Fruit fly (Drosophila melanogaster) whole organism, prepupa: ENCODE results near the gene CG3104.

ENCODE experiments used
- Blimp-1 ChIP-seq: fragments of 200-800 bp; sonication (Bioruptor generic); optimal IDR thresholded peaks from 3 replicates; lab custom pipeline; 2017; ENCODE audit warnings: missing biosample characterization, missing genetic modification characterization, mild to moderate bottlenecking, moderate library complexity, missing genetic modification reagents
- CG10631 ChIP-seq: fragments of 200-800 bp; sonication (Bioruptor generic); optimal IDR thresholded peaks from 2 replicates; lab custom pipeline; 2016; ENCODE audit warnings: missing biosample characterization, missing genetic modification characterization
- CG11294 ChIP-seq: fragments of 200-800 bp; sonication (Bioruptor generic); IDR thresholded peaks from 2 replicates; pipeline ENCODE4 v1.3.6; 2022; ENCODE audit warnings: missing biosample characterization, missing genetic modification characterization
- CG11762 ChIP-seq: fragments of 200-800 bp; sonication (Bioruptor generic); optimal IDR thresholded peaks from 3 replicates; lab custom pipeline; 2016; ENCODE audit warnings: missing biosample characterization, missing genetic modification characterization; ENCODE audit not compliant: insufficient read depth
- CG11902 ChIP-seq: fragments of 200-800 bp; sonication (Bioruptor generic); optimal IDR thresholded peaks from 3 replicates; lab custom pipeline; 2016; ENCODE audit warnings: missing biosample characterization, missing genetic modification characterization
- CG15336 ChIP-seq: fragments of 200-800 bp; sonication (Bioruptor generic); IDR thresholded peaks from 2 replicates; pipeline ENCODE4 v1.3.6; 2022; ENCODE audit warnings: missing biosample characterization, missing genetic modification characterization
- CG1621 ChIP-seq: fragments of 200-800 bp; sonication (Bioruptor generic); optimal IDR thresholded peaks from 3 replicates; lab custom pipeline; 2018; ENCODE audit warnings: missing biosample characterization, mild to moderate bottlenecking, missing genetic modification characterization
- CG16779 ChIP-seq: fragments of 200-800 bp; sonication (Bioruptor generic); optimal IDR thresholded peaks from 3 replicates; lab custom pipeline; 2017; ENCODE audit warnings: missing biosample characterization, mild to moderate bottlenecking, missing genetic modification characterization
- CG31627 ChIP-seq: fragments of 200-800 bp; sonication (Bioruptor generic); optimal IDR thresholded peaks from 3 replicates; lab custom pipeline; 2016; ENCODE audit warnings: missing biosample characterization, missing genetic modification characterization
- CG32006 ChIP-seq: fragments of 200-800 bp; sonication (Bioruptor generic); optimal IDR thresholded peaks from 3 replicates; lab custom pipeline; 2017; ENCODE audit warnings: missing biosample characterization, mild to moderate bottlenecking, missing genetic modification characterization
- CG34406 ChIP-seq: fragments of 200-800 bp; sonication (Bioruptor generic); optimal IDR thresholded peaks from 3 replicates; lab custom pipeline; 2016; ENCODE audit warnings: missing biosample characterization, missing genetic modification characterization
- CG3919 ChIP-seq: fragments of 200-800 bp; sonication (Bioruptor generic); optimal IDR thresholded peaks from 3 replicates; lab custom pipeline; 2016; ENCODE audit warnings: missing biosample characterization, missing genetic modification characterization
- CG6163 ChIP-seq: fragments of 200-800 bp; sonication (Bioruptor generic); IDR thresholded peaks from 3 replicates; pipeline ENCODE4 v1.3.6; 2022; ENCODE audit warnings: missing biosample characterization, missing genetic modification characterization
- CG6276 ChIP-seq: fragments of 200-800 bp; sonication (Bioruptor generic); optimal IDR thresholded peaks from 2 replicates; lab custom pipeline; 2017; ENCODE audit warnings: missing biosample characterization, mild to moderate bottlenecking, missing genetic modification characterization
- CG6854 ChIP-seq: fragments of 200-800 bp; sonication (Bioruptor generic); optimal IDR thresholded peaks from 2 replicates; lab custom pipeline; 2017; ENCODE audit warnings: missing biosample characterization, mild to moderate bottlenecking, missing genetic modification characterization
- CG7368 ChIP-seq: fragments of 200-800 bp; sonication (Bioruptor generic); optimal IDR thresholded peaks from 3 replicates; lab custom pipeline; 2016; ENCODE audit warnings: missing biosample characterization, missing genetic modification characterization
- CG8119 ChIP-seq: fragments of 200-800 bp; sonication (Bioruptor generic); IDR thresholded peaks from 3 replicates; pipeline ENCODE4 v1.3.6; 2022; ENCODE audit warnings: missing biosample characterization, missing genetic modification characterization
- CG8319 ChIP-seq: fragments of 200-800 bp; sonication (Bioruptor generic); optimal IDR thresholded peaks from 3 replicates; lab custom pipeline; 2016; ENCODE audit warnings: missing biosample characterization, missing genetic modification characterization
- CG8632 ChIP-seq: fragments of 200-800 bp; sonication (Bioruptor generic); optimal IDR thresholded peaks from 3 replicates; lab custom pipeline; 2016; ENCODE audit warnings: missing biosample characterization, missing genetic modification characterization
- CG9139 ChIP-seq: fragments of 200-800 bp; sonication (Bioruptor generic); optimal IDR thresholded peaks from 3 replicates; lab custom pipeline; 2017; ENCODE audit warnings: missing biosample characterization, mild to moderate bottlenecking, missing genetic modification characterization
- Eip75B ChIP-seq: fragments of 200-800 bp; sonication (Bioruptor generic); optimal IDR thresholded peaks from 3 replicates; lab custom pipeline; 2016; ENCODE audit warnings: missing biosample characterization, missing genetic modification characterization
- Eip78C ChIP-seq: fragments of 200-800 bp; sonication (Bioruptor generic); peaks from one replicate; lab custom pipeline; 2016; ENCODE audit warnings: missing biosample characterization, missing genetic modification characterization
- Eip93F ChIP-seq: fragments of 200-800 bp; sonication (Bioruptor generic); optimal IDR thresholded peaks from 2 replicates; lab custom pipeline; 2016; ENCODE audit warnings: missing biosample characterization, mild to moderate bottlenecking, missing genetic modification characterization
- Gug ChIP-seq: fragments of 200-800 bp; sonication (Bioruptor generic); IDR thresholded peaks from 2 replicates; pipeline ENCODE4 v1.3.6; 2022; ENCODE audit warnings: missing biosample characterization, missing genetic modification characterization
- Hr39 ChIP-seq: fragments of 200-800 bp; sonication (Bioruptor generic); optimal IDR thresholded peaks from 2 replicates; lab custom pipeline; 2016; ENCODE audit warnings: missing biosample characterization, missing genetic modification characterization
- Lpt ChIP-seq: fragments of 200-800 bp; sonication (Bioruptor generic); optimal IDR thresholded peaks from 3 replicates; lab custom pipeline; 2016; ENCODE audit warnings: missing biosample characterization, missing genetic modification characterization
- Sox14 ChIP-seq: fragments of 200-800 bp; sonication (Bioruptor generic); optimal IDR thresholded peaks from 3 replicates; lab custom pipeline; 2016; ENCODE audit warnings: missing biosample characterization, missing genetic modification characterization
- achi ChIP-seq: fragments of 200-800 bp; sonication (Bioruptor generic); optimal IDR thresholded peaks from 3 replicates; lab custom pipeline; 2016; ENCODE audit warnings: missing biosample characterization, missing genetic modification characterization
- acj6 ChIP-seq: fragments of 200-800 bp; sonication (Bioruptor generic); optimal IDR thresholded peaks from 3 replicates; lab custom pipeline; 2016; ENCODE audit warnings: missing biosample characterization, missing genetic modification characterization
- cyc ChIP-seq: fragments of 200-800 bp; sonication (Bioruptor generic); optimal IDR thresholded peaks from 3 replicates; lab custom pipeline; 2016; ENCODE audit warnings: missing biosample characterization, missing genetic modification characterization
- dac ChIP-seq: fragments of 200-800 bp; sonication (Bioruptor generic); optimal IDR thresholded peaks from 2 replicates; lab custom pipeline; 2017; ENCODE audit warnings: missing biosample characterization, mild to moderate bottlenecking, missing genetic modification characterization
- dsx ChIP-seq: fragments of 200-800 bp; optimal IDR thresholded peaks from 3 replicates; lab custom pipeline; 2019; ENCODE audit warnings: missing biosample characterization, mild to moderate bottlenecking, missing genetic modification characterization, moderate library complexity; ENCODE audit not compliant: poor library complexity, severe bottlenecking
- eg ChIP-seq: fragments of 200-800 bp; sonication (Bioruptor generic); IDR thresholded peaks from 3 replicates; pipeline ENCODE4 v1.3.6; 2022; ENCODE audit warnings: missing biosample characterization, missing genetic modification characterization
- esn ChIP-seq: fragments of 200-800 bp; sonication (Bioruptor generic); optimal IDR thresholded peaks from 2 replicates; lab custom pipeline; 2016; ENCODE audit warnings: missing biosample characterization, mild to moderate bottlenecking, missing genetic modification characterization, moderate library complexity
- fd59A ChIP-seq: fragments of 200-800 bp; sonication (Bioruptor generic); optimal IDR thresholded peaks from 2 replicates; lab custom pipeline; 2017; ENCODE audit warnings: missing biosample characterization, mild to moderate bottlenecking, missing genetic modification characterization, missing genetic modification reagents
- fkh ChIP-seq: fragments of 200-800 bp; sonication (Bioruptor generic); optimal IDR thresholded peaks from 3 replicates; lab custom pipeline; 2017; ENCODE audit warnings: missing biosample characterization, mild to moderate bottlenecking, missing genetic modification characterization, moderate library complexity
- lz ChIP-seq: fragments of 200-800 bp; sonication (Bioruptor generic); optimal IDR thresholded peaks from 3 replicates; lab custom pipeline; 2016; ENCODE audit warnings: missing biosample characterization, missing genetic modification characterization
- net ChIP-seq: fragments of 200-800 bp; sonication (Bioruptor generic); optimal IDR thresholded peaks from 3 replicates; lab custom pipeline; 2016; ENCODE audit warnings: missing biosample characterization, missing genetic modification characterization
- salr ChIP-seq, 2 experiments: fragments of 200-800 bp; sonication (Bioruptor generic); optimal IDR thresholded peaks; 3 replicates each; lab custom pipeline; 2016 to 2018; ENCODE audit warnings: missing biosample characterization in 2 of 2, missing genetic modification characterization in 2 of 2, mild to moderate bottlenecking in 1 of 2
- ss ChIP-seq, 2 experiments: fragments of 200-800 bp; sonication (Bioruptor generic); optimal IDR thresholded peaks; 2 replicates in 1 of 2; 3 replicates in 1 of 2; lab custom pipeline; 2017 to 2018; ENCODE audit warnings: mild to moderate bottlenecking in 2 of 2, missing biosample characterization in 2 of 2, missing genetic modification characterization in 2 of 2, moderate library complexity in 1 of 2
- svp ChIP-seq: fragments of 200-800 bp; sonication (Bioruptor generic); peaks from one replicate; lab custom pipeline; 2016; ENCODE audit warnings: missing biosample characterization, missing genetic modification characterization
- vri ChIP-seq: fragments of 200-800 bp; sonication (Bioruptor generic); optimal IDR thresholded peaks from 3 replicates; lab custom pipeline; 2016; ENCODE audit warnings: missing biosample characterization, mild to moderate bottlenecking, missing genetic modification characterization

The CG3104 gene

dm6 chr2L:2900392-2901028 is 44.9 kb upstream of the CG3104 start:
- TF ChIP-seq CG11902 (GFP tag; lab: Kevin White, UChicago) (no peak), cyc (GFP tag; lab: Kevin White, UChicago) (no peak), CG31627 (no peak), CG10631 (GFP tag; lab: Kevin White, UChicago) (no peak), fkh (GFP tag; lab: Kevin White, UChicago) (no peak), salr (GFP tag; optimal IDR thresholded peaks at IDR 0.05; lab: Kevin White, UChicago) (no peak), dsx (GFP tag; lab: Kevin White, UChicago) (peak; percentile 11), lz (no peak), CG1621 (no peak), CG6276 (GFP tag; lab: Kevin White, UChicago) (no peak), CG8319 (no peak), Hr39 (GFP tag; lab: Kevin White, UChicago) (no peak), CG7368 (GFP tag; lab: Kevin White, UChicago) (no peak), achi (no peak), CG15336 (no peak), CG8119 (GFP tag; lab: Robert Waterston, UW) (no peak), ss (GFP tag; optimal IDR thresholded peaks at IDR 0.05; lab: Kevin White, UChicago) (no peak), CG16779 (tag; lab: Kevin White, UChicago) (no peak), Eip78C (GFP tag; lab: Kevin White, UChicago) (peak; percentile 70), CG34406 (no peak), eg (0 out of 3 replicates have a peak, but pooled peaks have one; percentile 43), fd59A (GFP tag; lab: Kevin White, UChicago) (no peak), dac (GFP tag; lab: Kevin White, UChicago) (no peak), Gug (GFP tag; lab: Robert Waterston, UW) (no peak), CG3919 (GFP tag; lab: Kevin White, UChicago) (no peak), net (no peak), vri (peak; percentile 93), esn (GFP tag; lab: Kevin White, UChicago) (no peak), Sox14 (peak; percentile 29), CG11762 (GFP tag; lab: Kevin White, UChicago) (no peak), acj6 (GFP tag; lab: Kevin White, UChicago) (no peak), CG8632 (no peak), CG9139 (GFP tag; lab: Kevin White, UChicago) (no peak), Lpt (GFP tag; lab: Kevin White, UChicago) (no peak), CG6854 (no peak), Eip75B (peak; percentile 4), svp (GFP tag; lab: Kevin White, UChicago) (peak; percentile 99), CG32006 (GFP tag; lab: Kevin White, UChicago) (no peak), Eip93F (GFP tag; lab: Kevin White, UChicago) (no peak), CG11294 (GFP tag; lab: Robert Waterston, UW) (no peak), CG6163 (GFP tag; lab: Robert Waterston, UW) (peak; percentile 48; the same call in 1 of the 3 replicates)

dm6 chr2L:2898247-2898646 is 42.7 kb upstream of the CG3104 start:
- TF ChIP-seq Eip78C (GFP tag; lab: Kevin White, UChicago) = peak; percentile 24
- no peak for TF ChIP-seq Blimp-1 (GFP tag; lab: Kevin White, UChicago)
- TF ChIP-seq, all 60 proteins: peak for 1
